Worm (Caenorhabditis elegans) whole organism, mixed stage, embryonic: ENCODE measurements around the gene F12A10.6.

ENCODE experiments used
- bed-3 ChIP-seq: fragments of 200-800 bp; sonication (Bioruptor generic); optimal IDR thresholded peaks from 3 replicates; lab custom pipeline; 2018; ENCODE audit warnings: mild to moderate bottlenecking, missing genetic modification characterization, moderate library complexity, missing compliant biosample characterization
- blmp-1 ChIP-seq: fragments of 150-350 bp; optimal IDR thresholded peaks from 2 replicates; lab custom pipeline; 2014; ENCODE audit warnings: missing biosample characterization, missing genetic modification characterization
- elt-1 ChIP-seq: sonication (generic microtip); optimal IDR thresholded peaks from 2 replicates; lab custom pipeline; 2017; ENCODE audit warnings: missing genetic modification characterization, mild to moderate bottlenecking, missing compliant biosample characterization, antibody characterized with exemption, moderate library complexity, borderline replicate concordance; ENCODE audit not compliant: insufficient read depth
- elt-3 ChIP-seq: fragments of 150-350 bp; optimal IDR thresholded peaks from 2 replicates; lab custom pipeline; 2014; ENCODE audit warnings: missing biosample characterization, missing genetic modification characterization
- ham-2 ChIP-seq: fragments of 200-800 bp; sonication (Bioruptor generic); optimal IDR thresholded peaks from 2 replicates; lab custom pipeline; 2018; ENCODE audit warnings: mild to moderate bottlenecking, missing genetic modification characterization, missing compliant biosample characterization
- mab-5 ChIP-seq: fragments of 150-350 bp; optimal IDR thresholded peaks from 2 replicates; lab custom pipeline; 2014; ENCODE audit warnings: missing biosample characterization, missing genetic modification characterization
- nhr-2 ChIP-seq: fragments of 150-350 bp; optimal IDR thresholded peaks from 2 replicates; lab custom pipeline; 2014; ENCODE audit warnings: missing biosample characterization, missing genetic modification characterization
- nhr-237 ChIP-seq: fragments of 150-350 bp; optimal IDR thresholded peaks from 2 replicates; lab custom pipeline; 2014; ENCODE audit warnings: missing biosample characterization, missing genetic modification characterization
- pha-4 ChIP-seq: fragments of 150-350 bp; optimal IDR thresholded peaks from 2 replicates; lab custom pipeline; 2018; ENCODE audit warnings: missing biosample characterization, missing genetic modification reagents, missing genetic modification characterization
- snpc-4 ChIP-seq: fragments of 150-350 bp; optimal IDR thresholded peaks from 2 replicates; lab custom pipeline; 2014; ENCODE audit warnings: missing biosample characterization, missing genetic modification characterization
- tbx-8 ChIP-seq: fragments of 200-800 bp; sonication (Bioruptor generic); optimal IDR thresholded peaks from 2 replicates; lab custom pipeline; 2018; ENCODE audit warnings: mild to moderate bottlenecking, missing genetic modification characterization, moderate library complexity, missing compliant biosample characterization
- unc-62 ChIP-seq: fragments of 150-350 bp; optimal IDR thresholded peaks from 2 replicates; lab custom pipeline; 2014; ENCODE audit warnings: missing biosample characterization, missing genetic modification reagents, missing genetic modification characterization

- TF ChIP-seq unc-62 (GFP tag; lab: Kevin White, UChicago) = no peak
- TF ChIP-seq snpc-4 (tag; lab: Kevin White, UChicago) = no peak
- TF ChIP-seq pha-4 (tag; lab: Kevin White, UChicago) = no peak
- TF ChIP-seq elt-1 (tag; lab: Kevin White, UChicago) = no peak
- no peak for TF ChIP-seq ham-2 (GFP tag; lab: Kevin White, UChicago)
- no peak for TF ChIP-seq tbx-8 (GFP tag; lab: Kevin White, UChicago)
- TF ChIP-seq bed-3 (GFP tag; lab: Kevin White, UChicago) = no peak
- no peak for TF ChIP-seq nhr-237 (tag; lab: Kevin White, UChicago)
- TF ChIP-seq mab-5 (tag; lab: Kevin White, UChicago) = no peak
- TF ChIP-seq blmp-1 (tag; lab: Kevin White, UChicago) = no peak
- TF ChIP-seq elt-3 = no peak
- TF ChIP-seq nhr-2 (tag; lab: Kevin White, UChicago) = no peak
Observed at ce11 chrII:5494405-5494804, at the start of gene F12A10.6.
